Worm (Caenorhabditis elegans) whole organism, L4 larva: ENCODE results near the gene M151.1.

Source experiments
- Y5F2A.4 ChIP-seq: fragments of 200-800 bp; sonication (Bioruptor generic); optimal IDR thresholded peaks from 2 replicates; lab custom pipeline; 2018; ENCODE audit warnings: mild to moderate bottlenecking, missing genetic modification characterization, missing compliant biosample characterization
- aly-2 ChIP-seq: sonication (generic microtip); optimal IDR thresholded peaks from 2 replicates; lab custom pipeline; 2018; ENCODE audit warnings: missing biosample characterization, missing genetic modification characterization
- daf-16 ChIP-seq, 3 experiments: sonication (generic microtip); optimal IDR thresholded peaks; 2 replicates each; lab custom pipeline; 2016 to 2017; ENCODE audit warnings: missing genetic modification characterization in 3 of 3, missing genetic modification reagents in 3 of 3, mild to moderate bottlenecking in 2 of 3, missing compliant biosample characterization in 2 of 3, missing biosample characterization in 1 of 3, moderate library complexity in 1 of 3
- daf-8 ChIP-seq: fragments of 200-800 bp; sonication (Bioruptor generic); IDR thresholded peaks from 2 replicates; pipeline ENCODE4 v1.3.6; 2022; ENCODE audit warnings: missing genetic modification characterization, missing compliant biosample characterization
- mes-2 ChIP-seq: sonication (generic microtip); optimal IDR thresholded peaks from 2 replicates; lab custom pipeline; 2016; ENCODE audit warnings: missing genotype, mild to moderate bottlenecking, missing genetic modification characterization, missing compliant biosample characterization; ENCODE audit not compliant: poor library complexity, severe bottlenecking
- nhr-10 ChIP-seq: fragments of 150-350 bp; optimal IDR thresholded peaks from 2 replicates; lab custom pipeline; 2014; ENCODE audit warnings: missing biosample characterization, missing genetic modification characterization
- nhr-237 ChIP-seq: sonication (generic microtip); optimal IDR thresholded peaks from 2 replicates; lab custom pipeline; 2017; ENCODE audit warnings: missing biosample characterization, missing genetic modification characterization
- nhr-28 ChIP-seq: fragments of 150-350 bp; optimal IDR thresholded peaks from 2 replicates; lab custom pipeline; 2014; ENCODE audit warnings: missing biosample characterization, missing genetic modification characterization
- nhr-77 ChIP-seq: fragments of 150-350 bp; optimal IDR thresholded peaks from 2 replicates; lab custom pipeline; 2014; ENCODE audit warnings: missing biosample characterization, missing genetic modification characterization
- zip-2 ChIP-seq: fragments of 150-350 bp; optimal IDR thresholded peaks from 2 replicates; lab custom pipeline; 2014; ENCODE audit warnings: missing biosample characterization, missing genetic modification characterization

- TF ChIP-seq nhr-10 (tag; lab: Kevin White, UChicago) (no peak), nhr-28 (tag; lab: Kevin White, UChicago) (no peak), aly-2 (tag; lab: Kevin White, UChicago) (no peak), nhr-77 (tag; lab: Kevin White, UChicago) (no peak), Y5F2A.4 (GFP tag; lab: Kevin White, UChicago) (no peak), daf-8 (GFP tag; lab: Robert Waterston, UW) (no peak), daf-16 (GFP tag; optimal IDR thresholded peaks at IDR 0.05; lab: Kevin White, UChicago) (no peak), daf-16 (tag; optimal IDR thresholded peaks at IDR 0.05; lab: Kevin White, UChicago) (no peak), zip-2 (tag; lab: Kevin White, UChicago) (no peak), nhr-237 (tag; lab: Kevin White, UChicago) (no peak), mes-2 (tag; lab: Kevin White, UChicago) (no peak)
Measured at ce11 chrII:3641197-3641596, at the start of gene M151.1.
